Worm (Caenorhabditis elegans): ENCODE results near the gene Y39B6A.37.

DNA sequence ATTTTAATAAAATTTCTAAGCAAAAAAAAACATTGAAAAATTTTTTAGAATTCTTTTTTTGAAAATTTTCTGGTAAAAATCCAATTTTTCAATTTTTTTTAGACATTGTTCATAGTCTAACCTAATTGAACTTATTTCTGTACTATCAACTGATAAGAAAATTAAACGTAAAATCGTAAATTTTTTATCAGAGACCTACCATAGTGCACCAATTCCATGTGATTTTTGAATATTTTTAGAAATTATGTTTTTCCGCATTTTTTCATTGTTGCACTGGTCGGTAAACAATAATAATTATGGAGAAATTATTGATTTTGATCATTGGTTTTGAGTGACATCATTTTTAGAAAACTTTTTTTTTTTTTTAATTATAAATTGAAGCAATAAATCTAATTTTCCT, 14.1 kb upstream of the Y39B6A.37 start:
- TF ChIP-seq nhr-77 (tag; optimal IDR thresholded peaks at IDR 0.05) = no peak
- no peak for TF ChIP-seq mdl-1 (tag; optimal IDR thresholded peaks at IDR 0.05)
- no peak for TF ChIP-seq sdz-12 (GFP tag; optimal IDR thresholded peaks at IDR 0.05)
- TF ChIP-seq F49E8.2 (tag; optimal IDR thresholded peaks at IDR 0.05; ENCODE audit: borderline replicate concordance) = no peak
- TF ChIP-seq arid-1 (GFP tag; conservative IDR thresholded peaks at IDR 0.05) = no peak
- no peak for TF ChIP-seq snpc-1.2 (GFP tag; IDR thresholded peaks at IDR 0.05)
- no peak for TF ChIP-seq Y105C5A.15 (GFP tag; IDR thresholded peaks at IDR 0.05)
- TF ChIP-seq lin-39 (tag; optimal IDR thresholded peaks at IDR 0.05) = no peak
- no peak for TF ChIP-seq ceh-28 (tag; optimal IDR thresholded peaks at IDR 0.05)
- no peak for TF ChIP-seq vab-7 (GFP tag; IDR thresholded peaks at IDR 0.05)
- no peak for TF ChIP-seq lir-3 (tag; optimal IDR thresholded peaks at IDR 0.05)
- TF ChIP-seq lin-15B (tag; optimal IDR thresholded peaks at IDR 0.05) = no peak
- no peak for TF ChIP-seq mep-1 (tag; optimal IDR thresholded peaks at IDR 0.05)
- no peak for TF ChIP-seq aly-2 (tag; optimal IDR thresholded peaks at IDR 0.05)

Measured in whole organism, L4 larva.